Worm (Caenorhabditis elegans): ENCODE results near the gene meg-4.
A peak's percentile ranks its signal among the peaks of the same experiment; 100 is the strongest.
"Not testable (repeated sequence)": the region's sequence is repeated elsewhere in the genome, so short reads cannot be mapped to it uniquely, and the experiment has no call there.

The meg-4 gene

DNA sequence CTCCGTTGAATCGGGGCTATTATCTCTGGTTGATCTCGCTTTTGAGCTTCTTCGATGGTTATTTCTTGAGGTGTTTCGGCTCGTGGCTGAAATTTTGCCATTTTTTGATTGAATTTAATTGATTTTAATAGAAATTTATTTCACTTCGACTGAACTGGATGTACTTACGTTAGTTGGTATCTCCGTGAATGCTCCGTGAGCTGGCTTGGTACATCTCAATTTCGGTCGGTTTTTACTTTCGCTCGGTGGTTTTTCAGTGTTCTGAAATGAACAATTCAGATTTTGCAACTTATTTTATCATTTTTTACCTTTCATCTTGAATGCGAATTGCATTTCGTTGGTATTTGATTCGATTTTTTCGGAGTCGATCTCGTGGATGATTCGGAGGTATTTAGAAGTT lies 17.8 kb upstream of the meg-4 start, which contains the start of gene R09H3.2:
Gene R09H3.2 (minus strand): TSS at position 101 of the 400 bp plus-strand sequence.
- TF ChIP-seq F10E7.11 (tag; optimal IDR thresholded peaks at IDR 0.05) = no peak
- no peak for TF ChIP-seq ets-4 (GFP tag; optimal IDR thresholded peaks at IDR 0.05)
- TF ChIP-seq ceh-91 (GFP tag; IDR thresholded peaks at IDR 0.05) = no peak
- no peak for TF ChIP-seq hmg-20 (GFP tag; IDR thresholded peaks at IDR 0.05)
- TF ChIP-seq sea-2 (GFP tag; IDR thresholded peaks at IDR 0.05) = no peak

DNA sequence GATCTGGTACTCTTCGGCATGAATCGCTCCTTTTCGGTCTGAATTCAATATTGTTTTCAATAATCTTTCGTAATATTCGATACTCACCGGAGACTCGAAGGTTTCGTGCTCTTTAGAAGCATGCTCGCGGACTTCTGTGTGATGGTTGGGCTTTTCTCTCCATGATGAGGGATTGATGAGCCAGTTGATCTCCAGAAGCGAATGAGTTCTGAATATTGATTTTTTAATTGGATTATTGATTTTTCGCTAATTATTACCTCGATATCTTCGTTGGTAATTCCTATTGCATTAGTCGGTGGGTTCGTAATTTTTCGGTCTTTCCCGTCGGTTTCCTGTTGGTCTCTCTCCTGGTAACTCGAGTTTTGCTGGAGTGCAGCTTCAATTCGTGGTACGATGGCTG lies 15.7 kb upstream of the meg-4 start:
- TF ChIP-seq F57A8.1 (GFP tag; optimal IDR thresholded peaks at IDR 0.05) (no peak), D2030.7 (GFP tag; IDR thresholded peaks at IDR 0.05) (no peak), F49E8.2 (tag; optimal IDR thresholded peaks at IDR 0.05; ENCODE audit: insufficient read depth) (no peak), cebp-1 (GFP tag; IDR thresholded peaks at IDR 0.05) (no peak), cebp-1 (tag; optimal IDR thresholded peaks at IDR 0.05) (no peak), repo-1 (tag; optimal IDR thresholded peaks at IDR 0.05) (no peak), B0019.2 (GFP tag; conservative IDR thresholded peaks at IDR 0.05) (no peak), gei-17 (GFP tag; optimal IDR thresholded peaks at IDR 0.05) (no peak), ama-1 (optimal IDR thresholded peaks at IDR 0.05) (no peak), ama-1 (GFP tag; optimal IDR thresholded peaks at IDR 0.05) (no peak)

DNA sequence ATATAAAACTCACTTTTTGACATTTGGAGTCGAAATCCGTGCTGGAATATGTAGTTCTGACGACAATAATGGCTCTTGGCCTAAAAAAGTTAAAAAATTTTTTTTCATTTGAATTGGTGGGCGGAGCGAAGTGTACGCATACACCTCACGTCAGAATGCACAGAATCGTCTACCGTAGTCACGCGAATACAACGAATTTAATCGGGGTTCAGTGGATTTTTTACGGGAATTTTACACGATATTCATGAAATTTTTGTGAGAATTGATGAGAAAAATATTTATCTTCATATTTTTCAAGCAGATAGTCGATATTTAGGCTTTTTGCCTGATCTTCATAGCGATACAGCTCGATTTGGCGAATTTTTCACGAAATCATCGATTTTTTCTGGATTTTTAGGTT lies 14.0 kb upstream of the meg-4 start, which contains the start of gene R09H3.3:
Gene R09H3.3 (minus strand): TSS at position 101 of the 400 bp plus-strand sequence.
- TF ChIP-seq Y95B8A.8 (GFP tag; IDR thresholded peaks at IDR 0.05) (no peak), hmg-1.2 (GFP tag; IDR thresholded peaks at IDR 0.05) (no peak)

DNA sequence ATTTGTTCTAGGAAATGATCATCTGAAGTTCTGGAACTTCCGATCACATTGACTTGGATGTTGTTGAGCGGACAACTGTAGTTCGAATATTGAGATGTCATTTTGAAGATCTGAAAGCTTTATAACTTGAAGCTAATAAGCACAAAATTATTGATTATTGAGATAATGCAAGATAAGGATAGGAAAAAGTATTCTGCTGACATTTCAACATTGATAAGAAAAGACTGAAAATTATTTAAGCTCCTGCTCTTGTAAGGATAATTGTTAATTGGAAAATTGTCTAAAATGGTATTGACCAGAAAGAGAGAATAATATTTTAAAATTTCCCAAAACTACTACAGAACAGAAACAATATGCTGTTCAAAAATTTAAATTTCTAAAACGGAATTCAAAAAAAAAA lies 8.7 kb upstream of the meg-4 start, which contains the start of gene tbx-31:
Gene tbx-31 (minus strand): TSS at position 101 of the 400 bp plus-strand sequence.
- TF ChIP-seq unc-130 (GFP tag; optimal IDR thresholded peaks at IDR 0.05) = no peak

DNA sequence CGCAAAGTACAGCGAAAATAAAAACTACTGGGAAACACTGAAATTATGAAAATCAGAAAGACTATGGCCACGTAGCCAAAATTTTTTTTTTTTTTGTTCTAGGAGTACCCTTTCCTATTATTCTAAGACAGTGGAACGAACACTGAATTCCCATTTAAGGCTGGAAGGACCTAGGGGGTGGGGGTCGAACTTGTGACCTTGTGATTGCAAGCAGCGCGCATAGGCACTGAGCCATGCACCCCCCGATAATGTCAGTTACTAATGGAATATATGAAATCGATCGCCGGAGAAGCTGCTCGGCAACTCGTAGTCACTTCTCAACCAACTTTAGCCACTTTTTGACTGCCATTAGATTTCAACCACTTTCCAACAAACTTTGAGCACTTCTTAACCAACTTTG lies 7.6 kb upstream of the meg-4 start:
- TF ChIP-seq dox-1 (GFP tag; IDR thresholded peaks at IDR 0.05) (peak; percentile 53), tbp1 (GFP tag; optimal IDR thresholded peaks at IDR 0.05) (peak; percentile 77), egl-44 (GFP tag; IDR thresholded peaks at IDR 0.05) (peak; percentile 58; the same call in 1 of the 2 replicates), lin-26 (GFP tag; IDR thresholded peaks at IDR 0.05) (peak; percentile 67; the same call in 1 of the 2 replicates), him-1 (tag; optimal IDR thresholded peaks at IDR 0.05) (peak; percentile 70), B0261.1 (tag; optimal IDR thresholded peaks at IDR 0.05) (peak; percentile 56), snpc-3.4 (tag; optimal IDR thresholded peaks at IDR 0.05) (peak; percentile 26), ceh-91 (GFP tag; IDR thresholded peaks at IDR 0.05) (0 out of 2 replicates have a peak, but pooled peaks have one; percentile 22), snpc-1.3 (tag; optimal IDR thresholded peaks at IDR 0.05; ENCODE audit: insufficient read depth) (peak; percentile 11), ztf-18 (tag; optimal IDR thresholded peaks at IDR 0.05) (peak; percentile 8), die-1 (tag; optimal IDR thresholded peaks at IDR 0.05) (peak; percentile 45), rpc-1 (optimal IDR thresholded peaks at IDR 0.05) (peak; percentile 51), rpc-1 (tag; optimal IDR thresholded peaks at IDR 0.05) (peak; percentile 80), egl-18 (GFP tag; IDR thresholded peaks at IDR 0.05) (0 out of 2 replicates have a peak, but pooled peaks have one; percentile 49), ztf-25 (GFP tag; IDR thresholded peaks at IDR 0.05) (0 out of 2 replicates have a peak, but pooled peaks have one; percentile 49), D2030.7 (GFP tag; IDR thresholded peaks at IDR 0.05) (peak; percentile 76), snpc-4 (GFP tag; optimal IDR thresholded peaks at IDR 0.05) (peak; percentile 15)
- not testable (repeated sequence) for TF ChIP-seq snpc-4 (tag; optimal IDR thresholded peaks at IDR 0.05)
